Fruit fly (Drosophila melanogaster) whole organism, embryonic: ENCODE data around the gene CG4382.

Experiments
- Abd-B ChIP-seq: fragments of 200-800 bp; sonication (Bioruptor generic); optimal IDR thresholded peaks from 2 replicates; lab custom pipeline; 2018; ENCODE audit warnings: missing biosample characterization, mild to moderate bottlenecking, missing genetic modification characterization, moderate library complexity
- C15 ChIP-seq: fragments of 200-800 bp; sonication (Bioruptor generic); IDR thresholded peaks from 3 replicates; pipeline ENCODE4 v1.3.6; 2022; ENCODE audit warnings: missing biosample characterization, missing genetic modification characterization
- CG11093 ChIP-seq: fragments of 200-800 bp; sonication (Bioruptor generic); IDR thresholded peaks from 3 replicates; pipeline ENCODE4 v1.3.6; 2022; ENCODE audit warnings: missing biosample characterization, missing genetic modification characterization
- CG11398 ChIP-seq: fragments of 200-800 bp; sonication (Bioruptor generic); optimal IDR thresholded peaks from 2 replicates; lab custom pipeline; 2016; ENCODE audit warnings: missing biosample characterization, missing genetic modification characterization
- CG11696 ChIP-seq: fragments of 200-800 bp; sonication (Bioruptor generic); IDR thresholded peaks from 2 replicates; pipeline ENCODE4 v1.3.6; 2022; ENCODE audit warnings: missing biosample characterization, missing genetic modification characterization
- CG12236 ChIP-seq: fragments of 200-800 bp; sonication (Bioruptor generic); optimal IDR thresholded peaks from 2 replicates; lab custom pipeline; 2016; ENCODE audit warnings: missing biosample characterization, missing genetic modification characterization
- CG12299 ChIP-seq: fragments of 200-800 bp; sonication (Bioruptor generic); optimal IDR thresholded peaks from 2 replicates; lab custom pipeline; 2018; ENCODE audit warnings: missing biosample characterization, mild to moderate bottlenecking, missing genetic modification characterization
- CG13296 ChIP-seq: fragments of 200-800 bp; sonication (Bioruptor generic); optimal IDR thresholded peaks from 3 replicates; lab custom pipeline; 2018; ENCODE audit warnings: missing biosample characterization, mild to moderate bottlenecking, missing genetic modification characterization
- CG13424 ChIP-seq: fragments of 200-800 bp; sonication (Bioruptor generic); optimal IDR thresholded peaks from 2 replicates; lab custom pipeline; 2019; ENCODE audit warnings: missing biosample characterization, mild to moderate bottlenecking, missing genetic modification characterization, moderate library complexity
- CG13894 ChIP-seq: fragments of 200-800 bp; sonication (Bioruptor generic); optimal IDR thresholded peaks from 3 replicates; lab custom pipeline; 2018; ENCODE audit warnings: missing biosample characterization, mild to moderate bottlenecking, missing genetic modification characterization, moderate library complexity
- CG15011 ChIP-seq: fragments of 200-800 bp; sonication (Bioruptor generic); optimal IDR thresholded peaks from 3 replicates; lab custom pipeline; 2018; ENCODE audit warnings: missing biosample characterization, mild to moderate bottlenecking, missing genetic modification characterization
- CG16815 ChIP-seq: fragments of 200-800 bp; sonication (Bioruptor generic); optimal IDR thresholded peaks from 3 replicates; lab custom pipeline; 2017; ENCODE audit warnings: missing biosample characterization, mild to moderate bottlenecking, missing genetic modification characterization
- CG17328 ChIP-seq: fragments of 200-800 bp; sonication (Bioruptor generic); IDR thresholded peaks from 2 replicates; pipeline ENCODE4 v1.3.6; 2022; ENCODE audit warnings: missing biosample characterization, missing genetic modification characterization
- CG17385 ChIP-seq: fragments of 200-800 bp; sonication (Bioruptor generic); optimal IDR thresholded peaks from 3 replicates; lab custom pipeline; 2018; ENCODE audit warnings: missing biosample characterization, mild to moderate bottlenecking, missing genetic modification characterization
- CG2120 ChIP-seq: fragments of 200-800 bp; sonication (Bioruptor generic); optimal IDR thresholded peaks from 3 replicates; lab custom pipeline; 2016; ENCODE audit warnings: missing biosample characterization, missing genetic modification characterization
- CG30431 ChIP-seq: fragments of 200-800 bp; sonication (Bioruptor generic); optimal IDR thresholded peaks from 2 replicates; lab custom pipeline; 2017; ENCODE audit warnings: missing biosample characterization, missing genetic modification characterization
- CG34224 ChIP-seq: fragments of 200-800 bp; sonication (Bioruptor generic); IDR thresholded peaks from 3 replicates; pipeline ENCODE4 v1.3.6; 2022; ENCODE audit warnings: missing biosample characterization, missing genetic modification characterization; ENCODE audit not compliant: partially characterized antibody
- CG34376 ChIP-seq: fragments of 200-800 bp; sonication (Bioruptor generic); optimal IDR thresholded peaks from 2 replicates; lab custom pipeline; 2018; ENCODE audit warnings: missing biosample characterization, mild to moderate bottlenecking, missing genetic modification characterization
- CG4617 ChIP-seq: fragments of 200-800 bp; sonication (Bioruptor generic); optimal IDR thresholded peaks from 3 replicates; lab custom pipeline; 2016; ENCODE audit warnings: missing biosample characterization, missing genetic modification characterization, borderline replicate concordance
- CG6765 ChIP-seq: fragments of 200-800 bp; sonication (Bioruptor generic); optimal IDR thresholded peaks from 3 replicates; lab custom pipeline; 2017; ENCODE audit warnings: missing biosample characterization, mild to moderate bottlenecking, missing genetic modification characterization
- CG6813 ChIP-seq: fragments of 200-800 bp; sonication (Bioruptor generic); optimal IDR thresholded peaks from 2 replicates; lab custom pipeline; 2017; ENCODE audit warnings: missing biosample characterization, missing genetic modification characterization, mild to moderate bottlenecking, moderate library complexity, missing genetic modification reagents
- CG7839 ChIP-seq: fragments of 200-800 bp; sonication (Bioruptor generic); optimal IDR thresholded peaks from 3 replicates; lab custom pipeline; 2018; ENCODE audit warnings: missing biosample characterization, mild to moderate bottlenecking, missing genetic modification characterization, moderate library complexity
- D ChIP-seq, 2 experiments: fragments of 200-800 bp in 1 of 2; fragments of >200 bp in 1 of 2; sonication (Bioruptor generic) in 1 of 2; optimal IDR thresholded peaks; 2 replicates in 1 of 2; 3 replicates in 1 of 2; lab custom pipeline; 2017; ENCODE audit warnings: mild to moderate bottlenecking in 1 of 2, missing biosample characterization in 1 of 2, missing genetic modification characterization in 1 of 2, missing genetic modification reagents in 1 of 2
- D19A ChIP-seq: fragments of 200-800 bp; optimal IDR thresholded peaks from 3 replicates; lab custom pipeline; 2019; ENCODE audit warnings: missing biosample characterization, mild to moderate bottlenecking, missing genetic modification characterization, moderate library complexity
- Dll ChIP-seq: fragments of 200-800 bp; sonication (Bioruptor generic); IDR thresholded peaks from 4 replicates; pipeline ENCODE4 v1.3.6; 2022; ENCODE audit warnings: missing biosample characterization, missing genetic modification characterization; ENCODE audit not compliant: partially characterized antibody
- Doc3 ChIP-seq: fragments of 200-800 bp; sonication (Bioruptor generic); IDR thresholded peaks from 3 replicates; pipeline ENCODE4 v1.3.6; 2022; ENCODE audit warnings: missing biosample characterization, missing genetic modification characterization; ENCODE audit not compliant: partially characterized antibody
- HLHmδ ChIP-seq: fragments of 200-800 bp; sonication (Bioruptor generic); optimal IDR thresholded peaks from 2 replicates; lab custom pipeline; 2018; ENCODE audit warnings: missing biosample characterization, mild to moderate bottlenecking, missing genetic modification characterization, moderate library complexity
- HmgD ChIP-seq: fragments of 200-800 bp; sonication (Bioruptor generic); optimal IDR thresholded peaks from 3 replicates; lab custom pipeline; 2016; ENCODE audit warnings: missing biosample characterization, missing genetic modification characterization
- Hmr ChIP-seq: fragments of 200-800 bp; sonication (Bioruptor generic); optimal IDR thresholded peaks from 3 replicates; lab custom pipeline; 2017; ENCODE audit warnings: mild to moderate bottlenecking, missing biosample characterization, missing genetic modification reagents, missing genetic modification characterization
- MTF-1 ChIP-seq: fragments of 200-800 bp; sonication (Bioruptor generic); optimal IDR thresholded peaks from 2 replicates; lab custom pipeline; 2018; ENCODE audit warnings: missing biosample characterization, mild to moderate bottlenecking, missing genetic modification characterization, borderline replicate concordance
- ash1 ChIP-seq: fragments of 200-800 bp; sonication (Bioruptor generic); optimal IDR thresholded peaks from 2 replicates; lab custom pipeline; 2018; ENCODE audit warnings: missing biosample characterization, mild to moderate bottlenecking, missing genetic modification characterization
- bigmax ChIP-seq: fragments of 200-800 bp; sonication (Bioruptor generic); optimal IDR thresholded peaks from 2 replicates; lab custom pipeline; 2018; ENCODE audit warnings: missing biosample characterization, mild to moderate bottlenecking, missing genetic modification characterization
- ewg ChIP-seq: fragments of 200-800 bp; sonication (Bioruptor generic); optimal IDR thresholded peaks from 3 replicates; lab custom pipeline; 2017; ENCODE audit warnings: mild to moderate bottlenecking, missing biosample characterization, missing genetic modification reagents, missing genetic modification characterization
- eyg ChIP-seq: fragments of 200-800 bp; sonication (Bioruptor generic); optimal IDR thresholded peaks from 3 replicates; lab custom pipeline; 2016; ENCODE audit warnings: missing biosample characterization, missing genetic modification characterization
- gcm2 ChIP-seq: fragments of 200-800 bp; sonication (Bioruptor generic); optimal IDR thresholded peaks from 2 replicates; lab custom pipeline; 2016; ENCODE audit warnings: missing biosample characterization, missing genetic modification characterization
- hbn ChIP-seq: fragments of 200-800 bp; sonication (Bioruptor generic); IDR thresholded peaks from 2 replicates; pipeline ENCODE4 v1.3.6; 2022; ENCODE audit warnings: missing biosample characterization, missing genetic modification characterization; ENCODE audit not compliant: partially characterized antibody
- hkb ChIP-seq, 2 experiments: fragments of 200-800 bp in 1 of 2; fragments of >200 bp in 1 of 2; sonication (Bioruptor generic) in 1 of 2; IDR thresholded peaks in 1 of 2; optimal IDR thresholded peaks in 1 of 2; 2 replicates each; pipeline versions ENCODE4 v1.3.6 to Lab custom; 2017 to 2022; ENCODE audit warnings: missing biosample characterization in 1 of 2, missing genetic modification characterization in 1 of 2
- jing ChIP-seq: fragments of 200-800 bp; sonication (Bioruptor generic); optimal IDR thresholded peaks from 2 replicates; lab custom pipeline; 2018; ENCODE audit warnings: missing biosample characterization, mild to moderate bottlenecking, missing genetic modification characterization
- mam ChIP-seq: fragments of 200-800 bp; sonication (Bioruptor generic); optimal IDR thresholded peaks from 3 replicates; lab custom pipeline; 2016; ENCODE audit warnings: missing biosample characterization, missing genetic modification characterization
- mld ChIP-seq: fragments of 200-800 bp; sonication (Bioruptor generic); IDR thresholded peaks from 3 replicates; pipeline ENCODE4 v1.3.6; 2022; ENCODE audit warnings: missing biosample characterization, missing genetic modification characterization; ENCODE audit not compliant: partially characterized antibody
- oc ChIP-seq: fragments of 200-800 bp; sonication (Bioruptor generic); optimal IDR thresholded peaks from 2 replicates; lab custom pipeline; 2018; ENCODE audit warnings: missing biosample characterization, mild to moderate bottlenecking, missing genetic modification characterization, moderate library complexity
- pita ChIP-seq: fragments of 200-800 bp; sonication (Bioruptor generic); optimal IDR thresholded peaks from 2 replicates; lab custom pipeline; 2017; ENCODE audit warnings: missing biosample characterization, mild to moderate bottlenecking, missing genetic modification characterization
- pzg ChIP-seq: fragments of 200-800 bp; sonication (Bioruptor generic); optimal IDR thresholded peaks from 3 replicates; lab custom pipeline; 2018; ENCODE audit warnings: missing biosample characterization, mild to moderate bottlenecking, missing genetic modification characterization, moderate library complexity
- ranshi ChIP-seq: fragments of 200-800 bp; sonication (Bioruptor generic); IDR thresholded peaks from 2 replicates; pipeline ENCODE4 v1.3.6; 2022; ENCODE audit warnings: missing biosample characterization, missing genetic modification characterization
- tll ChIP-seq, 2 experiments: fragments of 200-800 bp in 1 of 2; fragments of >200 bp in 1 of 2; sonication (Bioruptor generic) in 1 of 2; optimal IDR thresholded peaks; 2 replicates each; lab custom pipeline; 2017 to 2019; ENCODE audit warnings: missing biosample characterization in 2 of 2, missing genetic modification characterization in 2 of 2, mild to moderate bottlenecking in 1 of 2, moderate library complexity in 1 of 2
- tx ChIP-seq: fragments of 200-800 bp; sonication (Bioruptor generic); optimal IDR thresholded peaks from 2 replicates; lab custom pipeline; 2016; ENCODE audit warnings: missing biosample characterization, missing genetic modification characterization
- wdn ChIP-seq: fragments of 200-800 bp; sonication (Bioruptor generic); IDR thresholded peaks from 2 replicates; pipeline ENCODE4 v1.3.6; 2022; ENCODE audit warnings: missing biosample characterization, missing genetic modification characterization
- zen ChIP-seq: fragments of 200-800 bp; sonication (Bioruptor generic); optimal IDR thresholded peaks from 3 replicates; lab custom pipeline; 2018; ENCODE audit warnings: missing biosample characterization, mild to moderate bottlenecking, missing genetic modification characterization, moderate library complexity

Gene CG4382

DNA sequence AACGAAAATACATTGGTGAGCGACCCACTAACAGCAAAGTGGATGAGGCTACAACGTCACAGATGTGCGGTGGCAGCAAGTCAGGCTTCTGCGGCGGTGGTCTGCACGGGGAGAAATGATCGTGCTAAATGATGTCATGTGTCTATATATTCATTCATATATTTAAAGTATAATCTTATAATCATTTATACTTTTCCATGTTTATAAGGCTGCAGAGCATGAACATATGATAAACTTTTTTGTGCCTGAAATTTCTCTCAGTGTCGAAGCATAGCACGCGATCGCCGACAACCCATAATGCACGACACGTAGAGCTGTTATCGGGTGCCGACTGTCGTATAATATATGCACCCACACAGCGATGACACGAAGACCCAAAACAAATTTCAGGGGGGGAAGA lies 2.3 kb downstream of the CG4382 start (continued):
- no peak for TF ChIP-seq D (optimal IDR thresholded peaks at IDR 0.05; lab: Kevin White, UChicago)
- TF ChIP-seq D (GFP tag; optimal IDR thresholded peaks at IDR 0.05; lab: Kevin White, UChicago): peak; percentile 82
- peak; percentile 61 for TF ChIP-seq CG13424 (tag; lab: Kevin White, UChicago)
- peak; percentile 75 for TF ChIP-seq CG16815 (GFP tag; lab: Kevin White, UChicago)
- peak; percentile 36 for TF ChIP-seq CG17385
- TF ChIP-seq mam (GFP tag; lab: Kevin White, UChicago): no peak
- TF ChIP-seq mld (GFP tag; lab: Robert Waterston, UW): no peak
- peak; percentile 61 for TF ChIP-seq Abd-B (GFP tag; lab: Kevin White, UChicago)
- TF ChIP-seq CG17328 (GFP tag; lab: Robert Waterston, UW): peak; percentile 87
- TF ChIP-seq HmgD: no peak
- TF ChIP-seq eyg (GFP tag; lab: Kevin White, UChicago): no peak
- no peak for TF ChIP-seq CG11398 (GFP tag; lab: Kevin White, UChicago)
- no peak for TF ChIP-seq CG12299 (tag; lab: Kevin White, UChicago)
- TF ChIP-seq CG30431 (GFP tag; lab: Kevin White, UChicago): peak; percentile 67
- no peak for TF ChIP-seq CG6765 (GFP tag; lab: Kevin White, UChicago)
- TF ChIP-seq pita (GFP tag; lab: Kevin White, UChicago): no peak
- TF ChIP-seq bigmax (GFP tag; lab: Kevin White, UChicago): no peak
- TF ChIP-seq CG15011: no peak
- peak; percentile 83 for TF ChIP-seq zen (tag; lab: Kevin White, UChicago)
- TF ChIP-seq CG4617 (GFP tag; lab: Kevin White, UChicago): peak; percentile 16
- peak; percentile 17 for TF ChIP-seq ewg (GFP tag; lab: Kevin White, UChicago)
- peak; percentile 17 for TF ChIP-seq gcm2 (GFP tag; lab: Kevin White, UChicago)
- TF ChIP-seq CG11696 (GFP tag; lab: Robert Waterston, UW): no peak
- peak; percentile 12 for TF ChIP-seq oc (tag; lab: Kevin White, UChicago)
- no peak for TF ChIP-seq Dll (GFP tag; lab: Robert Waterston, UW)
- TF ChIP-seq hbn (GFP tag; lab: Robert Waterston, UW): no peak
- peak; percentile 40 for TF ChIP-seq jing (GFP tag; lab: Kevin White, UChicago)
- TF ChIP-seq Doc3: no peak
- no peak for TF ChIP-seq CG34376 (GFP tag; lab: Kevin White, UChicago)
- TF ChIP-seq CG11093 (GFP tag; lab: Robert Waterston, UW): peak; percentile 71
- no peak for TF ChIP-seq MTF-1 (GFP tag; lab: Kevin White, UChicago)
- peak in 1 of 2 experiments; percentile 21 for TF ChIP-seq tll (GFP tag; optimal IDR thresholded peaks at IDR 0.05; lab: Kevin White, UChicago)
- TF ChIP-seq CG13296 (GFP tag; lab: Kevin White, UChicago): no peak
- no peak for TF ChIP-seq pzg
- TF ChIP-seq CG6813 (GFP tag; lab: Kevin White, UChicago): peak; percentile 37
- TF ChIP-seq CG7839 (tag; lab: Kevin White, UChicago): peak; percentile 67
- TF ChIP-seq hkb (optimal IDR thresholded peaks at IDR 0.05; lab: Kevin White, UChicago): no peak
- peak; percentile 67 for TF ChIP-seq hkb (GFP tag; IDR thresholded peaks at IDR 0.05; lab: Robert Waterston, UW)
- no peak for TF ChIP-seq wdn (GFP tag; lab: Robert Waterston, UW)
- no peak for TF ChIP-seq HLHmδ
- TF ChIP-seq CG2120 (GFP tag; lab: Kevin White, UChicago): no peak
- TF ChIP-seq tx (GFP tag; lab: Kevin White, UChicago): no peak
- TF ChIP-seq ash1 (GFP tag; lab: Kevin White, UChicago): no peak
- TF ChIP-seq Hmr (GFP tag; lab: Kevin White, UChicago): no peak
- no peak for TF ChIP-seq C15 (GFP tag; lab: Robert Waterston, UW)
- TF ChIP-seq CG34224: no peak
- TF ChIP-seq D19A: peak; percentile 59
- TF ChIP-seq CG12236 (GFP tag; lab: Kevin White, UChicago): no peak
- TF ChIP-seq CG13894: no peak
- peak; percentile 74; the same call in 1 of the 2 replicates for TF ChIP-seq ranshi
